Worm (Caenorhabditis elegans) whole organism, L1 larva: ENCODE results near the gene glr-2.

ENCODE experiments used
- C04F5.9 ChIP-seq: sonication (generic microtip); optimal IDR thresholded peaks from 2 replicates; lab custom pipeline; 2016; ENCODE audit warnings: missing genetic modification characterization, missing compliant biosample characterization
- Y116A8C.19 ChIP-seq: sonication (generic microtip); optimal IDR thresholded peaks from 2 replicates; lab custom pipeline; 2016; ENCODE audit warnings: missing compliant biosample characterization, missing genetic modification characterization, borderline replicate concordance
- alr-1 ChIP-seq: fragments of 200-800 bp; sonication (Bioruptor generic); optimal IDR thresholded peaks from 2 replicates; lab custom pipeline; 2018; ENCODE audit warnings: borderline replicate concordance, mild to moderate bottlenecking, missing genetic modification characterization, missing compliant biosample characterization
- ama-1 ChIP-seq: fragments of 150-350 bp; optimal IDR thresholded peaks from 2 replicates; lab custom pipeline; 2014
- ceh-63 ChIP-seq: fragments of 200-800 bp; sonication (Bioruptor generic); optimal IDR thresholded peaks from 2 replicates; lab custom pipeline; 2018; ENCODE audit warnings: mild to moderate bottlenecking, missing genetic modification characterization, missing compliant biosample characterization
- ceh-82 ChIP-seq, 3 experiments: fragments of 150-350 bp in 1 of 3; sonication (generic microtip) in 2 of 3; optimal IDR thresholded peaks; 2 replicates each; lab custom pipeline; 2014 to 2017; ENCODE audit warnings: missing biosample characterization in 3 of 3, missing genetic modification characterization in 3 of 3
- ceh-90 ChIP-seq: sonication (generic microtip); optimal IDR thresholded peaks from 2 replicates; lab custom pipeline; 2016; ENCODE audit warnings: missing genetic modification characterization, missing compliant biosample characterization
- ces-1 ChIP-seq: fragments of 150-350 bp; optimal IDR thresholded peaks from 2 replicates; lab custom pipeline; 2014; ENCODE audit warnings: missing biosample characterization, missing genetic modification reagents, missing genetic modification characterization
- dpl-1 ChIP-seq, 3 experiments: fragments of 150-350 bp in 2 of 3; sonication (generic microtip) in 1 of 3; optimal IDR thresholded peaks; 2 replicates each; lab custom pipeline; 2014 to 2017; ENCODE audit warnings: missing biosample characterization in 3 of 3, missing genetic modification characterization in 3 of 3, missing genetic modification reagents in 3 of 3
- efl-1 ChIP-seq, 4 experiments: fragments of 150-350 bp; optimal IDR thresholded peaks in 3 of 4; peaks in 1 of 4; 1 replicate in 1 of 4; 2 replicates in 3 of 4; lab custom pipeline; 2014; ENCODE audit warnings: missing biosample characterization in 2 of 4, missing genetic modification characterization in 2 of 4, missing genetic modification reagents in 2 of 4
- egl-27 ChIP-seq, 2 experiments: fragments of 150-350 bp in 1 of 2; sonication (generic microtip); optimal IDR thresholded peaks; 3 replicates each; lab custom pipeline; 2017 to 2018; ENCODE audit warnings: missing biosample characterization in 2 of 2, missing genetic modification characterization in 2 of 2, missing genetic modification reagents in 2 of 2
- elt-2 ChIP-seq: sonication (generic microtip); optimal IDR thresholded peaks from 2 replicates; lab custom pipeline; 2016; ENCODE audit warnings: missing genetic modification characterization, mild to moderate bottlenecking, inconsistent platforms, missing compliant biosample characterization, missing genetic modification reagents
- elt-3 ChIP-seq, 6 experiments: fragments of 150-350 bp in 1 of 6; sonication (generic microtip); optimal IDR thresholded peaks; 2 replicates each; lab custom pipeline; 2017 to 2018; ENCODE audit warnings: missing biosample characterization in 6 of 6, missing genetic modification characterization in 6 of 6, inconsistent platforms in 1 of 6
- fkh-4 ChIP-seq: sonication (generic microtip); optimal IDR thresholded peaks from 2 replicates; lab custom pipeline; 2016; ENCODE audit warnings: missing compliant biosample characterization, missing genetic modification characterization, borderline replicate concordance
- fkh-8 ChIP-seq: sonication (generic microtip); optimal IDR thresholded peaks from 2 replicates; lab custom pipeline; 2016; ENCODE audit warnings: mild to moderate bottlenecking, missing genetic modification characterization, missing compliant biosample characterization
- grh-1 ChIP-seq: fragments of 200-800 bp; sonication (Bioruptor generic); IDR thresholded peaks from 2 replicates; pipeline ENCODE4 v1.3.6; 2022; ENCODE audit warnings: missing genetic modification reagents, missing genetic modification characterization, missing compliant biosample characterization
- hlh-4 ChIP-seq: sonication (generic microtip); optimal IDR thresholded peaks from 2 replicates; lab custom pipeline; 2016; ENCODE audit warnings: mild to moderate bottlenecking, missing genetic modification characterization, missing compliant biosample characterization
- hpl-2 ChIP-seq: fragments of 150-350 bp; optimal IDR thresholded peaks from 2 replicates; lab custom pipeline; 2014; ENCODE audit warnings: missing biosample characterization, missing genetic modification reagents, missing genetic modification characterization
- irx-1 ChIP-seq: sonication (generic microtip); optimal IDR thresholded peaks from 2 replicates; lab custom pipeline; 2016; ENCODE audit warnings: missing genetic modification characterization, missing compliant biosample characterization
- isw-1 ChIP-seq: fragments of 200-800 bp; sonication (Bioruptor generic); IDR thresholded peaks from 2 replicates; pipeline ENCODE4 v1.3.6; 2022; ENCODE audit warnings: missing genetic modification characterization, missing compliant biosample characterization
- lin-13 ChIP-seq: fragments of 150-350 bp; optimal IDR thresholded peaks from 2 replicates; lab custom pipeline; 2014; ENCODE audit warnings: missing biosample characterization, missing genetic modification reagents, missing genetic modification characterization
- lin-14 ChIP-seq: fragments of 200-800 bp; sonication (Bioruptor generic); optimal IDR thresholded peaks from 2 replicates; lab custom pipeline; 2018; ENCODE audit warnings: mild to moderate bottlenecking, missing genetic modification characterization, moderate library complexity, missing compliant biosample characterization
- lin-35 ChIP-seq, 2 experiments: fragments of 150-350 bp; optimal IDR thresholded peaks; 2 replicates each; lab custom pipeline; 2014; ENCODE audit warnings: missing biosample characterization in 2 of 2, missing genetic modification characterization in 2 of 2, missing genetic modification reagents in 2 of 2
- lin-39 ChIP-seq: fragments of 150-350 bp; optimal IDR thresholded peaks from 2 replicates; lab custom pipeline; 2014; ENCODE audit warnings: missing biosample characterization, missing genetic modification reagents, missing genetic modification characterization
- lsy-2 ChIP-seq, 2 experiments: fragments of 150-350 bp; optimal IDR thresholded peaks; 2 replicates each; lab custom pipeline; 2014; ENCODE audit warnings: missing biosample characterization in 2 of 2, missing genetic modification characterization in 2 of 2
- mef-2 ChIP-seq: fragments of 150-350 bp; optimal IDR thresholded peaks from 2 replicates; lab custom pipeline; 2014; ENCODE audit warnings: missing biosample characterization, missing genetic modification characterization
- nhr-12 ChIP-seq: sonication (generic microtip); optimal IDR thresholded peaks from 2 replicates; lab custom pipeline; 2017; ENCODE audit warnings: missing biosample characterization, missing genetic modification characterization
- nhr-19 ChIP-seq: fragments of 200-800 bp; sonication (Bioruptor generic); conservative IDR thresholded peaks from 2 replicates; pipeline ENCODE4 v1.3.6; 2022; ENCODE audit warnings: missing genetic modification characterization, missing compliant biosample characterization
- nhr-237 ChIP-seq: fragments of 150-350 bp; optimal IDR thresholded peaks from 2 replicates; lab custom pipeline; 2014; ENCODE audit warnings: missing biosample characterization, missing genetic modification characterization
- nhr-47 ChIP-seq: sonication (generic microtip); optimal IDR thresholded peaks from 2 replicates; lab custom pipeline; 2016; ENCODE audit warnings: mild to moderate bottlenecking, missing genetic modification characterization, moderate library complexity, missing compliant biosample characterization
- nhr-71 ChIP-seq: sonication (generic microtip); optimal IDR thresholded peaks from 2 replicates; lab custom pipeline; 2016; ENCODE audit warnings: mild to moderate bottlenecking, missing genetic modification characterization, moderate library complexity, missing compliant biosample characterization
- nhr-77 ChIP-seq: fragments of 150-350 bp; optimal IDR thresholded peaks from 2 replicates; lab custom pipeline; 2014; ENCODE audit warnings: missing biosample characterization, missing genetic modification characterization
- nhr-84 ChIP-seq: sonication (generic microtip); optimal IDR thresholded peaks from 2 replicates; lab custom pipeline; 2017; ENCODE audit warnings: missing biosample characterization, missing genetic modification characterization
- nhr-85 ChIP-seq: sonication (generic microtip); peaks from one replicate; lab custom pipeline; 2016; ENCODE audit warnings: missing genetic modification characterization, inconsistent platforms, missing compliant biosample characterization
- nhr-90 ChIP-seq: sonication (generic microtip); optimal IDR thresholded peaks from 2 replicates; lab custom pipeline; 2016; ENCODE audit warnings: mild to moderate bottlenecking, missing genetic modification characterization, missing compliant biosample characterization; ENCODE audit not compliant: poor library complexity
- pag-3 ChIP-seq: sonication (generic microtip); optimal IDR thresholded peaks from 2 replicates; lab custom pipeline; 2017; ENCODE audit warnings: missing genetic modification characterization, mild to moderate bottlenecking, missing compliant biosample characterization, antibody characterized with exemption, borderline replicate concordance; ENCODE audit not compliant: insufficient read depth
- pqm-1 ChIP-seq: sonication (generic microtip); optimal IDR thresholded peaks from 3 replicates; lab custom pipeline; 2017; ENCODE audit warnings: missing biosample characterization, missing genetic modification characterization
- rnt-1 ChIP-seq: sonication (generic microtip); optimal IDR thresholded peaks from 2 replicates; lab custom pipeline; 2016; ENCODE audit warnings: mild to moderate bottlenecking, missing genetic modification characterization, moderate library complexity, missing compliant biosample characterization
- skn-1 ChIP-seq: fragments of 150-350 bp; optimal IDR thresholded peaks from 2 replicates; lab custom pipeline; 2014; ENCODE audit warnings: missing biosample characterization, missing genetic modification characterization
- snpc-4 ChIP-seq: fragments of 150-350 bp; optimal IDR thresholded peaks from 2 replicates; lab custom pipeline; 2014; ENCODE audit warnings: missing biosample characterization, missing genetic modification characterization
- snu-23 ChIP-seq: sonication (generic microtip); optimal IDR thresholded peaks from 2 replicates; lab custom pipeline; 2016; ENCODE audit warnings: missing genetic modification characterization, missing compliant biosample characterization
- sox-4 ChIP-seq: sonication (generic microtip); optimal IDR thresholded peaks from 2 replicates; lab custom pipeline; 2016; ENCODE audit warnings: missing genetic modification characterization, missing compliant biosample characterization
- sup-37 ChIP-seq: fragments of 200-800 bp; sonication (Bioruptor generic); optimal IDR thresholded peaks from 2 replicates; lab custom pipeline; 2018; ENCODE audit warnings: mild to moderate bottlenecking, missing genetic modification characterization, missing compliant biosample characterization
- swsn-7 ChIP-seq: sonication (generic microtip); optimal IDR thresholded peaks from 2 replicates; lab custom pipeline; 2016; ENCODE audit warnings: missing genetic modification characterization, missing compliant biosample characterization
- unc-130 ChIP-seq: fragments of 150-350 bp; optimal IDR thresholded peaks from 2 replicates; lab custom pipeline; 2017; ENCODE audit warnings: missing biosample characterization, missing genetic modification characterization, inconsistent platforms
- unc-86 ChIP-seq: sonication (generic microtip); optimal IDR thresholded peaks from 2 replicates; lab custom pipeline; 2016; ENCODE audit warnings: missing genetic modification characterization, missing compliant biosample characterization
- xbp-1 ChIP-seq: sonication (generic microtip); optimal IDR thresholded peaks from 2 replicates; lab custom pipeline; 2016; ENCODE audit warnings: missing genetic modification characterization, missing compliant biosample characterization
- ztf-11 ChIP-seq, 2 experiments: sonication (generic microtip); optimal IDR thresholded peaks; 2 replicates each; lab custom pipeline; 2016 to 2017; ENCODE audit warnings: missing genetic modification characterization in 2 of 2, missing biosample characterization in 1 of 2, missing compliant biosample characterization in 1 of 2

The glr-2 gene

DNA sequence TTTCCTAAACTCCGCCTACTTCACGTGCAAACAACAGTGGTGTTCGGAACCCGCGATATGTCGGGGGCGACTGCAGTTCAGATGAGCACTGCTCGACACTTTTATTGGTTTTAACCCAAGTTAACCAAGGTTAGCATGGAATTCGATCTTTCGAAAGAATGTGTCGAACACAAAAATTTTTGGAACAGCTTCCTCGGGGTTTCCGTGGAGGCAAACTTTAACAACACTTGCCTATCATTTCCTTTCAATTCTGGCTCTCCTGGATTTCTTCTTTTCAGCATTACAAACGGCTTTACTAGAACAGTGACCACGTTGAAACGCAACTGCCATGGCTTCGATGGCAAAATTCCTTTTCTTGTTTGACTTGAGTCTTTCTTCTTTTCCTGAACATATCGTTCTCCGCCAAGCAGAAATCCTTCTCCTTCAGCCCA, 3.5 kb downstream of the glr-2 start (continued):
- TF ChIP-seq efl-1 (optimal IDR thresholded peaks at IDR 0.05; lab: Kevin White, UChicago) (peak; percentile 19 to 41), efl-1 (GFP tag; optimal IDR thresholded peaks at IDR 0.05 in 1 of 2; lab: Kevin White, UChicago) (peak in 1 of 2 experiments; percentile 96), rnt-1 (tag; lab: Kevin White, UChicago) (peak; percentile 55), unc-86 (tag; lab: Kevin White, UChicago) (no peak), snpc-4 (tag; lab: Kevin White, UChicago) (peak; percentile 97), nhr-19 (peak; percentile 75), sup-37 (GFP tag; lab: Kevin White, UChicago) (no peak), dpl-1 (GFP tag; optimal IDR thresholded peaks at IDR 0.05; lab: Kevin White, UChicago) (peak in 1 of 3 experiments; percentile 23), elt-3 (tag; optimal IDR thresholded peaks at IDR 0.05; lab: Kevin White, UChicago) (no peak), nhr-77 (peak; percentile 62), nhr-85 (peak; percentile 14), lin-14 (GFP tag; lab: Kevin White, UChicago) (peak; percentile 59), nhr-47 (tag; lab: Kevin White, UChicago) (peak; percentile 42), nhr-237 (tag; lab: Kevin White, UChicago) (no peak), ama-1 (lab: Kevin White, UChicago) (peak; percentile 92), hpl-2 (GFP tag; lab: Kevin White, UChicago) (peak; percentile 47), lin-13 (GFP tag; lab: Kevin White, UChicago) (no peak), ceh-82 (tag; optimal IDR thresholded peaks at IDR 0.05; lab: Kevin White, UChicago) (no peak), grh-1 (GFP tag; lab: Robert Waterston, UW) (0 out of 2 replicates have a peak, but pooled peaks have one; percentile 31)

DNA sequence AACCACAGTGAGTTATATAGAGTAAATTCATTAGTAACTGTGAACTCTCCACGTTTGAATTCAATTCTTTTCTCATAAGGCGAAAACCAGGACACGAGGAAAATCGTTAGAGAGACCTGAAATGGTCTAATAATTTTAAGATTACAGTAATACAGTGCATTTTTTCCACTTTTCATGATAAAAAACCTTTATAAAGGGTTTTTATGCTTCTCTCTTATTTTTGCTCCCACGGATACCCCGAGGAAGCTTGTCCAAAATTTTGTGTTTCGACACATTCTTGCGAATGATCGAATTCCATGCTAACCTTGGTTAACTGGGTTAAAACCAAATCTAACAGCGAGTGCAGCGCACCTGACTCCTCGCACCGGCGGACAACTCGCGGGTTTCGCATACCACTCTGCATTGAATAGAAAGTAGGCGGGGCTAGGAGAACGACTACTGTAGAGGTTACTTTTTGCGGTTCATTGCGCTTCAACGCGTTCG, 4.5 kb downstream of the glr-2 start:
- TF ChIP-seq skn-1: no peak
- no peak for TF ChIP-seq nhr-84 (tag; lab: Kevin White, UChicago)
- no peak for TF ChIP-seq fkh-4 (tag; lab: Kevin White, UChicago)
- no peak for TF ChIP-seq alr-1
- no peak for TF ChIP-seq nhr-12 (tag; lab: Kevin White, UChicago)
- TF ChIP-seq C04F5.9 (tag; lab: Kevin White, UChicago): no peak
- no peak for TF ChIP-seq mef-2 (tag; lab: Kevin White, UChicago)
- TF ChIP-seq sox-4 (tag; lab: Kevin White, UChicago): no peak
- no peak for TF ChIP-seq pag-3
- TF ChIP-seq elt-2 (tag; lab: Kevin White, UChicago): peak; percentile 46
- no peak for TF ChIP-seq hpl-2 (GFP tag; lab: Kevin White, UChicago)
- TF ChIP-seq unc-130: no peak
- TF ChIP-seq nhr-71: peak; percentile 75
- TF ChIP-seq ceh-63 (GFP tag; lab: Kevin White, UChicago): no peak
- no peak for TF ChIP-seq egl-27 (tag; optimal IDR thresholded peaks at IDR 0.05; lab: Kevin White, UChicago)
- TF ChIP-seq lin-14 (GFP tag; lab: Kevin White, UChicago): peak; percentile 44
- TF ChIP-seq lsy-2 (tag; optimal IDR thresholded peaks at IDR 0.05; lab: Kevin White, UChicago): peak in 1 of 2 experiments; percentile 41
- TF ChIP-seq irx-1 (tag; lab: Kevin White, UChicago): no peak
- TF ChIP-seq nhr-85: peak; percentile 94
- TF ChIP-seq snpc-4 (tag; lab: Kevin White, UChicago): peak; percentile 97
- no peak for TF ChIP-seq fkh-8
- peak; percentile 66 for TF ChIP-seq snu-23 (GFP tag; lab: Kevin White, UChicago)
- TF ChIP-seq ceh-90 (tag; lab: Kevin White, UChicago): no peak
- TF ChIP-seq nhr-77: no peak
- peak; percentile 23 for TF ChIP-seq xbp-1 (tag; lab: Kevin White, UChicago)
- TF ChIP-seq grh-1 (GFP tag; lab: Robert Waterston, UW): peak; percentile 67
- TF ChIP-seq Y116A8C.19 (tag; lab: Kevin White, UChicago): no peak
- TF ChIP-seq hlh-4 (tag; lab: Kevin White, UChicago): no peak
- no peak for TF ChIP-seq pqm-1
- TF ChIP-seq lin-39 (tag; lab: Kevin White, UChicago): no peak
- TF ChIP-seq swsn-7: peak; percentile 39
- peak; percentile 83 for TF ChIP-seq nhr-90 (tag; lab: Kevin White, UChicago)
- TF ChIP-seq nhr-19: peak; percentile 79
- TF ChIP-seq isw-1: no peak
- no peak for TF ChIP-seq ces-1
- TF ChIP-seq lin-35 (GFP tag; optimal IDR thresholded peaks at IDR 0.05; lab: Kevin White, UChicago): peak; percentile 1 to 42
- TF ChIP-seq ztf-11 (tag; optimal IDR thresholded peaks at IDR 0.05; lab: Kevin White, UChicago): no peak
- TF ChIP-seq efl-1 (optimal IDR thresholded peaks at IDR 0.05; lab: Kevin White, UChicago): peak; percentile 28 to 43
- TF ChIP-seq efl-1 (GFP tag; optimal IDR thresholded peaks at IDR 0.05 in 1 of 2; lab: Kevin White, UChicago): peak in 1 of 2 experiments; percentile 62
